Worm (Caenorhabditis elegans) whole organism, early embryonic: ENCODE measurements around the gene srh-70.
"Not testable (repeated sequence)": the region's sequence is repeated elsewhere in the genome, so short reads cannot be mapped to it uniquely, and the experiment has no call there.

Source experiments
- B0310.2 ChIP-seq: sonication (generic microtip); optimal IDR thresholded peaks from 2 replicates; lab custom pipeline; 2016; ENCODE audit warnings: mild to moderate bottlenecking, missing genetic modification characterization, missing compliant biosample characterization
- F13C5.2 ChIP-seq: sonication (generic microtip); optimal IDR thresholded peaks from 2 replicates; lab custom pipeline; 2017; ENCODE audit warnings: mild to moderate bottlenecking, missing genetic modification characterization, inconsistent platforms, missing compliant biosample characterization
- aly-1 ChIP-seq: sonication (generic microtip); optimal IDR thresholded peaks from 2 replicates; lab custom pipeline; 2016; ENCODE audit warnings: missing genetic modification characterization, missing compliant biosample characterization
- ama-1 ChIP-seq: fragments of 150-350 bp; optimal IDR thresholded peaks from 2 replicates; lab custom pipeline; 2014
- ceh-13 ChIP-seq: fragments of 200-800 bp; sonication (Bioruptor generic); optimal IDR thresholded peaks from 2 replicates; lab custom pipeline; 2018; ENCODE audit warnings: mild to moderate bottlenecking, missing genetic modification characterization, missing compliant biosample characterization
- ceh-36 ChIP-seq: sonication (generic microtip); optimal IDR thresholded peaks from 2 replicates; lab custom pipeline; 2016; ENCODE audit warnings: missing genetic modification characterization, inconsistent platforms, missing compliant biosample characterization
- ets-7 ChIP-seq: sonication (generic microtip); optimal IDR thresholded peaks from 2 replicates; lab custom pipeline; 2016; ENCODE audit warnings: missing genotype, missing genetic modification characterization, missing compliant biosample characterization
- flt-1 ChIP-seq: fragments of 200-800 bp; sonication (Bioruptor generic); IDR thresholded peaks from 2 replicates; pipeline ENCODE4 v1.3.6; 2022; ENCODE audit warnings: missing genetic modification characterization, missing compliant biosample characterization
- hmbx-1 ChIP-seq: sonication (generic microtip); optimal IDR thresholded peaks from 2 replicates; lab custom pipeline; 2016; ENCODE audit warnings: mild to moderate bottlenecking, missing genetic modification characterization, missing compliant biosample characterization
- hmg-4 ChIP-seq: fragments of 200-800 bp; sonication (Bioruptor generic); optimal IDR thresholded peaks from 2 replicates; lab custom pipeline; 2018; ENCODE audit warnings: mild to moderate bottlenecking, missing genetic modification characterization, missing compliant biosample characterization
- hnd-1 ChIP-seq: sonication (generic microtip); optimal IDR thresholded peaks from 2 replicates; lab custom pipeline; 2016; ENCODE audit warnings: missing genetic modification characterization, missing compliant biosample characterization
- pes-1 ChIP-seq: fragments of 200-800 bp; sonication (Bioruptor generic); IDR thresholded peaks from 2 replicates; pipeline ENCODE4 v1.3.6; 2022; ENCODE audit warnings: missing genetic modification reagents, missing genetic modification characterization, missing compliant biosample characterization
- scrt-1 ChIP-seq: fragments of 200-800 bp; sonication (Bioruptor generic); IDR thresholded peaks from 2 replicates; pipeline ENCODE4 v1.3.6; 2022; ENCODE audit warnings: missing genetic modification characterization, missing compliant biosample characterization
- sea-1 ChIP-seq: fragments of 200-800 bp; sonication (Bioruptor generic); conservative IDR thresholded peaks from 2 replicates; pipeline ENCODE4 v1.3.6; 2022; ENCODE audit warnings: missing genetic modification characterization, missing compliant biosample characterization
- tbx-11 ChIP-seq: fragments of 200-800 bp; sonication (Bioruptor generic); IDR thresholded peaks from 2 replicates; pipeline ENCODE4 v1.3.6; 2022; ENCODE audit warnings: missing genetic modification characterization, missing compliant biosample characterization
- tbx-37 ChIP-seq: fragments of 200-800 bp; sonication (Bioruptor generic); conservative IDR thresholded peaks from 2 replicates; pipeline ENCODE4 v1.3.6; 2022; ENCODE audit warnings: missing genetic modification reagents, missing genetic modification characterization, missing compliant biosample characterization
- tra-4 ChIP-seq: sonication (generic microtip); optimal IDR thresholded peaks from 2 replicates; lab custom pipeline; 2017; ENCODE audit warnings: missing genetic modification characterization, missing compliant biosample characterization

Gene srh-70

ce11 chrII:12546413-12546812 lies 27.8 kb upstream of the srh-70 start, which contains the start of the genes F49C5.5 and F49C5.10:
TSS of gene F49C5.5 (minus strand) at chrII:12546513.
TSS of gene F49C5.10 (plus strand) at chrII:12546756.
- no peak for TF ChIP-seq ama-1 (lab: Kevin White, UChicago)
- TF ChIP-seq tra-4 (tag; lab: Kevin White, UChicago) = no peak
- TF ChIP-seq pes-1 = no peak
- no peak for TF ChIP-seq hmg-4 (GFP tag; lab: Kevin White, UChicago)
- no peak for TF ChIP-seq B0310.2 (tag; lab: Kevin White, UChicago)
- no peak for TF ChIP-seq tbx-11 (GFP tag; lab: Robert Waterston, UW)
- TF ChIP-seq flt-1 (GFP tag; lab: Robert Waterston, UW) = no peak
- TF ChIP-seq ets-7 (tag; lab: Kevin White, UChicago) = no peak
- no peak for TF ChIP-seq F13C5.2
- no peak for TF ChIP-seq ceh-36 (tag; lab: Kevin White, UChicago)

ce11 chrII:12544533-12544932 lies 25.9 kb upstream of the srh-70 start, which contains the start of gene F49C5.9:
TSS of gene F49C5.9 (minus strand) at chrII:12544633.
- no peak for TF ChIP-seq tbx-37 (GFP tag; lab: Robert Waterston, UW)
- no peak for TF ChIP-seq pes-1
- TF ChIP-seq ama-1 (lab: Kevin White, UChicago) = no peak
- no peak for TF ChIP-seq B0310.2 (tag; lab: Kevin White, UChicago)
- TF ChIP-seq ceh-13 (GFP tag; lab: Kevin White, UChicago) = no peak
- TF ChIP-seq tbx-11 (GFP tag; lab: Robert Waterston, UW) = no peak
- TF ChIP-seq sea-1 (GFP tag; lab: Robert Waterston, UW) = no peak
- no peak for TF ChIP-seq hmbx-1
- no peak for TF ChIP-seq flt-1 (GFP tag; lab: Robert Waterston, UW)
- TF ChIP-seq aly-1 (tag; lab: Kevin White, UChicago) = no peak
- no peak for TF ChIP-seq hmg-4 (GFP tag; lab: Kevin White, UChicago)
- TF ChIP-seq ets-7 (tag; lab: Kevin White, UChicago) = no peak
- no peak for TF ChIP-seq F13C5.2
- no peak for TF ChIP-seq scrt-1 (GFP tag; lab: Robert Waterston, UW)
- no peak for TF ChIP-seq tra-4 (tag; lab: Kevin White, UChicago)
- TF ChIP-seq ceh-36 (tag; lab: Kevin White, UChicago) = no peak
- TF ChIP-seq hnd-1 = no peak

ce11 chrII:12542594-12542997 lies 23.9 kb upstream of the srh-70 start:
- no peak for TF ChIP-seq scrt-1 (GFP tag; lab: Robert Waterston, UW)

ce11 chrII:12539395-12539794 lies 20.7 kb upstream of the srh-70 start:
- no peak for TF ChIP-seq pes-1
- TF ChIP-seq hmbx-1 = no peak
- TF ChIP-seq hmg-4 (GFP tag; lab: Kevin White, UChicago) = no peak
- no peak for TF ChIP-seq B0310.2 (tag; lab: Kevin White, UChicago)
- TF ChIP-seq F13C5.2 = no peak
- TF ChIP-seq ets-7 (tag; lab: Kevin White, UChicago) = no peak
- no peak for TF ChIP-seq sea-1 (GFP tag; lab: Robert Waterston, UW)
- no peak for TF ChIP-seq ceh-36 (tag; lab: Kevin White, UChicago)
- TF ChIP-seq aly-1 (tag; lab: Kevin White, UChicago) = no peak
- TF ChIP-seq tra-4 (tag; lab: Kevin White, UChicago) = no peak
- no peak for TF ChIP-seq tbx-11 (GFP tag; lab: Robert Waterston, UW)
- no peak for TF ChIP-seq scrt-1 (GFP tag; lab: Robert Waterston, UW)
- TF ChIP-seq ceh-13 (GFP tag; lab: Kevin White, UChicago) = no peak
- TF ChIP-seq hnd-1 = no peak
- TF ChIP-seq ama-1 (lab: Kevin White, UChicago) = no peak
- TF ChIP-seq flt-1 (GFP tag; lab: Robert Waterston, UW) = no peak
- no peak for TF ChIP-seq tbx-37 (GFP tag; lab: Robert Waterston, UW)

- not testable (repeated sequence) for TF ChIP-seq ama-1 (lab: Kevin White, UChicago); ets-7 (tag; lab: Kevin White, UChicago); ceh-13 (GFP tag; lab: Kevin White, UChicago)
Observed at ce11 chrII:12536203-12536602, 17.5 kb upstream of the srh-70 start, which contains the start of gene F49C5.3. TSS of gene F49C5.3 (plus strand) at chrII:12536503.

ce11 chrII:12535297-12535803 lies 16.7 kb upstream of the srh-70 start, which contains the start of gene nimk-1:
TSS of gene nimk-1 (plus strand) at chrII:12535753.
- no peak for TF ChIP-seq tra-4 (tag; lab: Kevin White, UChicago)
- peak; percentile 59 for TF ChIP-seq ceh-36 (tag; lab: Kevin White, UChicago)
- TF ChIP-seq scrt-1 (GFP tag; lab: Robert Waterston, UW) = no peak

ce11 chrII:12530958-12531357 lies 12.3 kb upstream of the srh-70 start, which contains the start of gene srx-120:
TSS of gene srx-120 (plus strand) at chrII:12531258.
- no peak for TF ChIP-seq pes-1

ce11 chrII:12527947-12528346 lies 9.3 kb upstream of the srh-70 start, which contains the start of gene srx-119:
TSS of gene srx-119 (plus strand) at chrII:12528247.
- no peak for TF ChIP-seq ceh-13 (GFP tag; lab: Kevin White, UChicago)
- no peak for TF ChIP-seq tbx-37 (GFP tag; lab: Robert Waterston, UW)
- TF ChIP-seq B0310.2 (tag; lab: Kevin White, UChicago) = no peak
- TF ChIP-seq ama-1 (lab: Kevin White, UChicago) = no peak
- TF ChIP-seq tra-4 (tag; lab: Kevin White, UChicago) = no peak
- TF ChIP-seq hmg-4 (GFP tag; lab: Kevin White, UChicago) = no peak
- TF ChIP-seq hnd-1 = no peak
